Worm (Caenorhabditis elegans): ENCODE measurements around the gene F53C3.11.

- TF ChIP-seq snpc-4 (tag; optimal IDR thresholded peaks at IDR 0.05), result no peak
- no peak for TF ChIP-seq nhr-11 (tag; optimal IDR thresholded peaks at IDR 0.05)
- TF ChIP-seq gmeb-1 (tag; optimal IDR thresholded peaks at IDR 0.05), result no peak
- no peak for TF ChIP-seq nhr-12 (tag; optimal IDR thresholded peaks at IDR 0.05)
- TF ChIP-seq lsy-2 (tag; optimal IDR thresholded peaks at IDR 0.05), result no peak
- TF ChIP-seq unc-62 (GFP tag; optimal IDR thresholded peaks at IDR 0.05), result no peak
- no peak for TF ChIP-seq skn-1 (tag; optimal IDR thresholded peaks at IDR 0.05)
- no peak for TF ChIP-seq R02D3.7 (tag; optimal IDR thresholded peaks at IDR 0.05)
- TF ChIP-seq mdl-1 (tag; optimal IDR thresholded peaks at IDR 0.05), result no peak
- no peak for TF ChIP-seq elt-1 (tag; optimal IDR thresholded peaks at IDR 0.05)
Observed at ce11 chrII:3933640-3934039, 27.1 kb upstream of the F53C3.11 start, which contains the start of gene Y14H12B.2.

All from whole organism, L2 larva.